Worm (Caenorhabditis elegans): ENCODE data around the gene cct-2.

The cct-2 gene

DNA sequence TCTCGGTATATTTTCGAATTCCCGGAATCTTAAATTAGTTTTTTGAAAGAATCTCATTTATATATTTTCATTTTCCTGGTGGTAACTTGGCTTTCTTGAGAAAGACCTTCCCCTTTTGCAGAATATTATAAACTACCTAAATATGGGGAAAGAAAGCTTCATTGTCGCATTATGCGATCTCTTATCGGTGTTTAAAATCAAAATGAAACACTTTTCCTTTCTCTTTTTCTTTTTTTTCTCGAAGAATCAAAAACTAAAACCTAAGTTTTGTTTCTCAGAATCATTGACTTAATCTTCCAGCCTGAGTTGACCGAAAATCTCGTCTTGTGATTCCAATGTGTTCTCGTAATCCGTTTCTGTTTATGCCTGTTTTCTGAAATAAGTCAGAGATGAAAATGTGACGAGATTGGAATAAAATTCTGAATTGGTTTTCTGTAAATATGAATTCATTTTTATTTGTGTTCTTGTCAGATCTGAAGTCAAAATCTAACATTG is 15.0 kb upstream of the cct-2 start:
- peak; percentile 95 for TF ChIP-seq elt-1 (tag; optimal IDR thresholded peaks at IDR 0.05)
- no peak for TF ChIP-seq lsy-12 (tag; optimal IDR thresholded peaks at IDR 0.05)

DNA sequence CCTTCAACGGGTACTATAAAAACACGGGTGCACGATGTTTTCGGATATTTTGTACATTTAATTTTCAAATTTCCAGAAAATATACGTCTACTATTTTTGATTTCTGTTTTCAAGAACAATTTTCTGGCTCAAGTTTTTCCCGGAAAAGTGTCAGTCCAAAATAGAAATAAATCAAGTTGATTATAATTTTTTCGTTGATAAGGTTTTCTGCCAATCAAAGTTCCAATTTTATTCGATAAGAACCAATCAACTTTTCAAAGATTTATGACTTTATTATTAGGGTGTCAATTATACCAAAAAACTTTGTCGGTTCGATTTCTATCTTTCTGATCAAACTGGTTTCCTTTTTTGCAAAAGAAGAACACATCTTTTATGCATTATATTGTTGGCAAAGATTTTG is 12.9 kb upstream of the cct-2 start:
- TF ChIP-seq eor-1 (tag; optimal IDR thresholded peaks at IDR 0.05) (no peak), elt-2 (tag; optimal IDR thresholded peaks at IDR 0.05) (peak; percentile 8), ztf-11 (tag; optimal IDR thresholded peaks at IDR 0.05) (no peak), ceh-16 (tag; optimal IDR thresholded peaks at IDR 0.05) (no peak), ceh-82 (tag; optimal IDR thresholded peaks at IDR 0.05) (no peak), nfya-1 (tag; optimal IDR thresholded peaks at IDR 0.05; ENCODE audit: insufficient read depth) (no peak), nhr-237 (tag; optimal IDR thresholded peaks at IDR 0.05) (no peak)

DNA sequence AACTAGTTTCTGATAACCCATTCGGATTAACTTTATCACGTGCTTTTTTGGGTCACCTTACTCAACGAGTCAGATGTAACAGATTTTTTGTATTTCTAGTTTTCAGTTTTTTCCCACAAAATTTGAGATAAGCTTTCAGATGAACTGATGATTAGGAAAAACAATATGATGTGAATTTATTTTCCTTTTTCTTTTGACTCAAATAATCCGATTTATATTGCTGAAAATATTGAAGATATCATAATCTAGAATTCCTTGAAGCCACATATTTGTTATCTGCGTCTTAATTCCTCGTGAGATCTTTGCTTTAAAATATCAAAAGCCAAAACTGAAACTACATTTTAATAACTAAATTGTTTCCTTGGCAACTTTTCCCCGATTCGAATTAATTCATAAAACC is 10.9 kb upstream of the cct-2 start:
- no peak for TF ChIP-seq R02D3.7 (tag; optimal IDR thresholded peaks at IDR 0.05)
- no peak for TF ChIP-seq ama-1 (optimal IDR thresholded peaks at IDR 0.05)
- no peak for TF ChIP-seq tbx-2 (tag; optimal IDR thresholded peaks at IDR 0.05)
- no peak for TF ChIP-seq lsy-12 (tag; optimal IDR thresholded peaks at IDR 0.05)
- no peak for TF ChIP-seq pha-4 (tag; optimal IDR thresholded peaks at IDR 0.05)
- TF ChIP-seq pqm-1 (tag; optimal IDR thresholded peaks at IDR 0.05), result no peak
- no peak for TF ChIP-seq lin-15B (tag; optimal IDR thresholded peaks at IDR 0.05)
- TF ChIP-seq fos-1 (tag; optimal IDR thresholded peaks at IDR 0.05), result no peak
- no peak for TF ChIP-seq egl-27 (tag; optimal IDR thresholded peaks at IDR 0.05)
- no peak for TF ChIP-seq hmg-11 (tag; optimal IDR thresholded peaks at IDR 0.05)
- no peak for TF ChIP-seq ZK546.5 (tag; optimal IDR thresholded peaks at IDR 0.05)
- no peak for TF ChIP-seq egl-5 (tag; optimal IDR thresholded peaks at IDR 0.05)
- no peak for TF ChIP-seq nhr-25 (tag; optimal IDR thresholded peaks at IDR 0.05)
- TF ChIP-seq nfya-1 (tag; optimal IDR thresholded peaks at IDR 0.05; ENCODE audit: insufficient read depth), result no peak

DNA sequence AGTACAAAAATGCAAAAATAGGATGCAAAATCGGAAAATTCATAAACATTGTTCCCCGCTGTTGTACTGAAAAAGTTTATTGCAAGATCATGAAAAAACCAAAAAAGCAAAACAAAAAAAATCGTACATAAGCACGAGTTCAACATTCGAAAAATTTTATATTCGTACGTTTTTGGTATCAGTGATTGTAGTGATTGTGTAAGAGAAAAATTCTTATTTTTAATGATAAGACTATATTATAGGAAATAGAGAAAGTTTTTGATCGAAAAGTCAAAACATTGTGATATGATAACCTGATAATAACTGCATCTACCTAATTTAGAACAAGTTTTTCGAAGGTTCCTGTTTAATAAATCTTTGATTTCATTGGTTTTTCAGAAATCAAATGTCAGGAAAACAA is 10.2 kb upstream of the cct-2 start:
- peak; percentile 54 for TF ChIP-seq elt-2 (tag; optimal IDR thresholded peaks at IDR 0.05)
- TF ChIP-seq nhr-28 (tag; optimal IDR thresholded peaks at IDR 0.05), result no peak
- peak; percentile 27 for TF ChIP-seq pha-4 (tag; optimal IDR thresholded peaks at IDR 0.05)
- peak; percentile 1 for TF ChIP-seq pqm-1 (tag; optimal IDR thresholded peaks at IDR 0.05)
- TF ChIP-seq fkh-2 (tag; optimal IDR thresholded peaks at IDR 0.05), result no peak

DNA sequence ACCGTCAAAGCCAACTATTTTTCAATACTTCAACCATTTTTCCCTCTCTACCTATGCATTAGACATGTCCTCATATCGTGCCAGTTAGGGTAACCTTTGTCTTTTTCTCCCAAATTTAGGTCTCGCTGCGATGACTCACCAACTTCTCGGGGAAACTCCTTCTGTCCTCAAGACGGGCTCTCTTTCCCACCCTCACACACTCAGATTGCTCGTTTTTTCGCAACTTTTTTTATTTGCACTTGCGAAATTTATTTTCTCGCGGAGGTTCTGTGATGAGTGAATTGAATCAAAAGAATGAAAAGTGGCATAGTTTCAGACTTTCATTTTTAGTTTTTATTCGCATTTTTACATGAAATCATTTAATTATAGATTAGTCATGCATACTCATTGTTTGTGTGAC is 7.2 kb upstream of the cct-2 start:
- peak; percentile 27 for TF ChIP-seq pha-4 (tag; optimal IDR thresholded peaks at IDR 0.05)
- no peak for TF ChIP-seq nhr-67 (tag; optimal IDR thresholded peaks at IDR 0.05)

DNA sequence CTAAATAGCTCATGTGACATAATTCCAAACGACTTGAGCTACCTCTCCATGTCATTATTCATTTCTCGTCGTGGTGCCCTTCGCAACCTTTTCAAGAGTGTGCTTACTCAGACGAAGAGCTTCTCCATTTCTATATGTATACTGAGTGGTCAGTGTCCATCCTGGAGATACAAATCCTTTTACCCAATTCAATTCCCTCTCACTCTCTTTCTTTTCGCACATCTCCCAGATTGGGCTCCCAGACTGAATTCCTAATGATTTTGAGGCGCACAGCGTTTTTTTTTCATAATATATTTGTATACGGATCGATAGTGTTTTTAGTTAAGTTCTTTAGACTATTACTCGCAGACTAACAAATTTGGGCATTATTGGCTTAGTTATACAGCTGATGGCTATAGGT is 6.6 kb upstream of the cct-2 start:
- TF ChIP-seq lsy-12 (tag; optimal IDR thresholded peaks at IDR 0.05) (no peak), daf-12 (tag; optimal IDR thresholded peaks at IDR 0.05) (no peak), R02D3.7 (tag; optimal IDR thresholded peaks at IDR 0.05) (no peak), elt-2 (tag; optimal IDR thresholded peaks at IDR 0.05) (no peak), lin-15B (tag; optimal IDR thresholded peaks at IDR 0.05) (no peak), ceh-82 (tag; optimal IDR thresholded peaks at IDR 0.05) (no peak), jun-1 (tag; optimal IDR thresholded peaks at IDR 0.05) (no peak), hmg-11 (tag; optimal IDR thresholded peaks at IDR 0.05) (no peak), ama-1 (optimal IDR thresholded peaks at IDR 0.05) (no peak), nhr-237 (tag; optimal IDR thresholded peaks at IDR 0.05) (no peak), elt-3 (tag; optimal IDR thresholded peaks at IDR 0.05) (no peak), ztf-4 (tag; optimal IDR thresholded peaks at IDR 0.05) (no peak), nhr-67 (tag; optimal IDR thresholded peaks at IDR 0.05) (no peak), pha-4 (tag; optimal IDR thresholded peaks at IDR 0.05) (no peak), fos-1 (tag; optimal IDR thresholded peaks at IDR 0.05) (no peak), tbx-2 (tag; optimal IDR thresholded peaks at IDR 0.05) (no peak), egl-27 (tag; optimal IDR thresholded peaks at IDR 0.05) (no peak), nhr-77 (tag; optimal IDR thresholded peaks at IDR 0.05) (no peak), eor-1 (tag; optimal IDR thresholded peaks at IDR 0.05) (no peak), ZK546.5 (tag; optimal IDR thresholded peaks at IDR 0.05) (no peak)

DNA sequence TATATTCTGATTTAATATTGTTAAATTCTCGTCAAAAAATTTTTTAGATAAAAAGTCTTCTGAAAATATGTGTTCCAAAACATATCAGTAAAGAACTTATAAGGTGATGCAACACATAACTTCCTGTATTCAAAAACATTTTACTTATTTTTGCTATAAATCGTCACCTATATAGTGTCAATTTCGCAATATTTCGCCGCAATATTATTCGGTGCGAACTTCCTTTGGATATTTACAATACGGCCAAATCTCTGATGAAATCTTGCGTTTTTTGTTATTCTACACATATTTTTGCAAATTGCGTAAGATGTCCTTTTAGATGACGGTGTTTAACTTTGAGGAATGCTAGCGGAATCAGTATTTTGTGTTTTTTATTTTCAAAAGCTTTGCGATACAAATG is 6.1 kb upstream of the cct-2 start:
- no peak for TF ChIP-seq nhr-11 (tag; optimal IDR thresholded peaks at IDR 0.05)
- TF ChIP-seq nhr-43 (tag; optimal IDR thresholded peaks at IDR 0.05; ENCODE audit: poor library complexity, severe bottlenecking), result no peak
- no peak for TF ChIP-seq unc-39 (tag; optimal IDR thresholded peaks at IDR 0.05)
- TF ChIP-seq elt-3 (tag; optimal IDR thresholded peaks at IDR 0.05), result no peak
